Worm (Caenorhabditis elegans) whole organism, L3 larva: Measurements from ENCODE around the gene F07H5.10.

Source experiments
- R02D3.7 ChIP-seq: fragments of 150-350 bp; optimal IDR thresholded peaks from 2 replicates; lab custom pipeline; 2014; ENCODE audit warnings: missing biosample characterization, missing genetic modification characterization
- aly-2 ChIP-seq: fragments of 150-350 bp; optimal IDR thresholded peaks from 2 replicates; lab custom pipeline; 2014; ENCODE audit warnings: missing biosample characterization, missing genetic modification characterization
- ama-1 ChIP-seq: fragments of 150-350 bp; optimal IDR thresholded peaks from 2 replicates; lab custom pipeline; 2018
- ceh-28 ChIP-seq: fragments of 150-350 bp; optimal IDR thresholded peaks from 2 replicates; lab custom pipeline; 2014; ENCODE audit warnings: missing biosample characterization, missing genetic modification reagents, missing genetic modification characterization
- ceh-82 ChIP-seq: fragments of 150-350 bp; optimal IDR thresholded peaks from 2 replicates; lab custom pipeline; 2014; ENCODE audit warnings: missing biosample characterization, missing genetic modification characterization
- ceh-9 ChIP-seq: sonication (generic microtip); optimal IDR thresholded peaks from 2 replicates; lab custom pipeline; 2018; ENCODE audit warnings: missing biosample characterization, missing genetic modification characterization
- egl-27 ChIP-seq: sonication (generic microtip); optimal IDR thresholded peaks from 4 replicates; lab custom pipeline; 2017; ENCODE audit warnings: missing biosample characterization, missing genetic modification reagents, missing genetic modification characterization
- egl-5 ChIP-seq: fragments of 150-350 bp; optimal IDR thresholded peaks from 2 replicates; lab custom pipeline; 2017; ENCODE audit warnings: missing biosample characterization, missing genetic modification reagents, missing genetic modification characterization, inconsistent platforms
- elt-1 ChIP-seq: fragments of 150-350 bp; optimal IDR thresholded peaks from 2 replicates; lab custom pipeline; 2014; ENCODE audit warnings: missing biosample characterization, missing genetic modification characterization
- elt-2 ChIP-seq: sonication (generic microtip); optimal IDR thresholded peaks from 2 replicates; lab custom pipeline; 2016; ENCODE audit warnings: missing genetic modification reagents, mild to moderate bottlenecking, missing genetic modification characterization, missing compliant biosample characterization
- elt-3 ChIP-seq, 3 experiments: fragments of 150-350 bp in 1 of 3; sonication (generic microtip) in 2 of 3; optimal IDR thresholded peaks; 2 replicates in 2 of 3; 4 replicates in 1 of 3; lab custom pipeline; 2014 to 2017; ENCODE audit warnings: missing biosample characterization in 3 of 3, missing genetic modification characterization in 3 of 3
- eor-1 ChIP-seq, 2 experiments: fragments of 150-350 bp; optimal IDR thresholded peaks; 2 replicates each; lab custom pipeline; 2014 to 2018; ENCODE audit warnings: missing biosample characterization in 2 of 2, missing genetic modification characterization in 2 of 2
- fkh-10 ChIP-seq: sonication (generic microtip); optimal IDR thresholded peaks from 2 replicates; lab custom pipeline; 2017; ENCODE audit warnings: missing biosample characterization, missing genetic modification reagents, missing genetic modification characterization
- fkh-2 ChIP-seq: fragments of 150-350 bp; optimal IDR thresholded peaks from 2 replicates; lab custom pipeline; 2014; ENCODE audit warnings: missing biosample characterization, missing genetic modification reagents, missing genetic modification characterization
- fos-1 ChIP-seq: fragments of 150-350 bp; optimal IDR thresholded peaks from 2 replicates; lab custom pipeline; 2014; ENCODE audit warnings: missing biosample characterization, missing genetic modification characterization
- jun-1 ChIP-seq: fragments of 150-350 bp; optimal IDR thresholded peaks from 2 replicates; lab custom pipeline; 2014; ENCODE audit warnings: missing biosample characterization, missing genetic modification reagents, missing genetic modification characterization
- lin-15B ChIP-seq: fragments of 150-350 bp; optimal IDR thresholded peaks from 2 replicates; lab custom pipeline; 2014; ENCODE audit warnings: missing biosample characterization, missing genetic modification characterization
- lsy-12 ChIP-seq: sonication (generic microtip); optimal IDR thresholded peaks from 2 replicates; lab custom pipeline; 2016; ENCODE audit warnings: mild to moderate bottlenecking, missing genetic modification characterization, missing compliant biosample characterization
- mdl-1 ChIP-seq: fragments of 150-350 bp; optimal IDR thresholded peaks from 2 replicates; lab custom pipeline; 2014; ENCODE audit warnings: missing biosample characterization, missing genetic modification characterization
- nfya-1 ChIP-seq: sonication (generic microtip); optimal IDR thresholded peaks from 2 replicates; lab custom pipeline; 2017; ENCODE audit warnings: missing genetic modification characterization, mild to moderate bottlenecking, missing compliant biosample characterization, antibody characterized with exemption, moderate library complexity; ENCODE audit not compliant: insufficient read depth
- nhr-11 ChIP-seq: fragments of 150-350 bp; optimal IDR thresholded peaks from 2 replicates; lab custom pipeline; 2014; ENCODE audit warnings: missing biosample characterization, missing genetic modification characterization
- nhr-23 ChIP-seq: fragments of 150-350 bp; optimal IDR thresholded peaks from 2 replicates; lab custom pipeline; 2014; ENCODE audit warnings: missing biosample characterization, missing genetic modification reagents, missing genetic modification characterization
- nhr-25 ChIP-seq: sonication (generic microtip); optimal IDR thresholded peaks from 2 replicates; lab custom pipeline; 2017; ENCODE audit warnings: missing biosample characterization, missing genetic modification characterization
- nhr-43 ChIP-seq: sonication (generic microtip); optimal IDR thresholded peaks from 2 replicates; lab custom pipeline; 2016; ENCODE audit warnings: mild to moderate bottlenecking, missing genetic modification characterization, missing compliant biosample characterization; ENCODE audit not compliant: poor library complexity, severe bottlenecking
- nhr-77 ChIP-seq: fragments of 150-350 bp; optimal IDR thresholded peaks from 2 replicates; lab custom pipeline; 2014; ENCODE audit warnings: missing biosample characterization, missing genetic modification characterization
- tbx-2 ChIP-seq: sonication (generic microtip); optimal IDR thresholded peaks from 2 replicates; lab custom pipeline; 2016; ENCODE audit warnings: mild to moderate bottlenecking, missing genetic modification characterization, missing compliant biosample characterization
- unc-39 ChIP-seq: sonication (generic microtip); optimal IDR thresholded peaks from 4 replicates; lab custom pipeline; 2017; ENCODE audit warnings: missing biosample characterization, missing genetic modification characterization
- unc-62 ChIP-seq: fragments of 150-350 bp; sonication (generic microtip); optimal IDR thresholded peaks from 4 replicates; lab custom pipeline; 2014; ENCODE audit warnings: missing biosample characterization, missing genetic modification reagents, missing genetic modification characterization
- zag-1 ChIP-seq: fragments of 150-350 bp; optimal IDR thresholded peaks from 2 replicates; lab custom pipeline; 2014; ENCODE audit warnings: missing biosample characterization, missing genetic modification characterization

Gene F07H5.10

ce11 chrII:8808482-8808881 is at the start of gene F07H5.10:
Gene F07H5.10, minus strand, starts transcription at chrII:8808582.
- TF ChIP-seq R02D3.7 (tag; lab: Kevin White, UChicago) (no peak), fkh-10 (GFP tag; lab: Kevin White, UChicago) (no peak), elt-1 (tag; lab: Kevin White, UChicago) (no peak)

- TF ChIP-seq eor-1 (tag; optimal IDR thresholded peaks at IDR 0.05; lab: Kevin White, UChicago) (no peak), nfya-1 (tag; lab: Kevin White, UChicago) (no peak), fkh-10 (GFP tag; lab: Kevin White, UChicago) (no peak), nhr-43 (tag; lab: Kevin White, UChicago) (no peak), egl-5 (tag; lab: Kevin White, UChicago) (no peak), lin-15B (tag; lab: Kevin White, UChicago) (no peak), elt-1 (tag; lab: Kevin White, UChicago) (no peak), ama-1 (lab: Kevin White, UChicago) (no peak), egl-27 (no peak)
Observed at ce11 chrII:8857074-8857473, 48.7 kb upstream of the F07H5.10 start.

- TF ChIP-seq unc-62 = no peak
- peak; percentile 23 for TF ChIP-seq nhr-25 (tag; lab: Kevin White, UChicago)
- TF ChIP-seq ceh-9 (tag; lab: Kevin White, UChicago) = no peak
- TF ChIP-seq jun-1 (tag; lab: Kevin White, UChicago) = no peak
Observed at ce11 chrII:8856524-8856923, 48.1 kb upstream of the F07H5.10 start.

ce11 chrII:8854874-8855273 is 46.5 kb upstream of the F07H5.10 start:
- TF ChIP-seq nhr-77 (tag; lab: Kevin White, UChicago) (no peak), ceh-28 (tag; lab: Kevin White, UChicago) (no peak), nhr-25 (tag; lab: Kevin White, UChicago) (peak; percentile 24)

- TF ChIP-seq aly-2 (tag; lab: Kevin White, UChicago) (no peak), zag-1 (no peak), elt-3 (tag; optimal IDR thresholded peaks at IDR 0.05; lab: Kevin White, UChicago) (peak in 1 of 3 experiments; percentile 69), nhr-23 (tag; lab: Kevin White, UChicago) (peak; percentile 60), nhr-25 (tag; lab: Kevin White, UChicago) (peak; percentile 68), mdl-1 (tag; lab: Kevin White, UChicago) (no peak), elt-2 (no peak), nhr-11 (no peak), fkh-2 (tag; lab: Kevin White, UChicago) (no peak), nhr-43 (tag; lab: Kevin White, UChicago) (peak; percentile 73), unc-62 (peak; percentile 15)
Observed at ce11 chrII:8853960-8854359, 45.6 kb upstream of the F07H5.10 start.

ce11 chrII:8853238-8853637 is 44.9 kb upstream of the F07H5.10 start:
- TF ChIP-seq elt-1 (tag; lab: Kevin White, UChicago) (peak; percentile 76), lsy-12 (tag; lab: Kevin White, UChicago) (no peak)
- TF ChIP-seq, all 47 proteins: peak for 1

- no peak for TF ChIP-seq tbx-2
- no peak for TF ChIP-seq ceh-82 (tag; lab: Kevin White, UChicago)
- peak; percentile 78 for TF ChIP-seq nhr-25 (tag; lab: Kevin White, UChicago)
- TF ChIP-seq ama-1 (lab: Kevin White, UChicago) = peak; percentile 14
- TF ChIP-seq elt-2 = no peak
- TF ChIP-seq nhr-23 (tag; lab: Kevin White, UChicago) = peak; percentile 56
- TF ChIP-seq fos-1 (tag; lab: Kevin White, UChicago) = no peak
- peak; percentile 39 for TF ChIP-seq nhr-43 (tag; lab: Kevin White, UChicago)
- no peak for TF ChIP-seq lin-15B (tag; lab: Kevin White, UChicago)
- TF ChIP-seq unc-39 (tag; lab: Kevin White, UChicago) = no peak
Observed at ce11 chrII:8851996-8852587, 43.7 kb upstream of the F07H5.10 start, which contains the start of gene oac-46. Gene oac-46, minus strand, starts transcription at chrII:8852096.
